Worm (Caenorhabditis elegans): ENCODE data around the gene fbxb-26.

ce11 chrII:1730103-1730502 is 47.8 kb downstream of the fbxb-26 start, which contains the start of gene ceh-81:
- TF ChIP-seq nhr-12 (tag; optimal IDR thresholded peaks at IDR 0.05), result no peak
- no peak for TF ChIP-seq snpc-4 (tag; optimal IDR thresholded peaks at IDR 0.05)
- no peak for TF ChIP-seq zip-8 (tag; optimal IDR thresholded peaks at IDR 0.05)
- no peak for TF ChIP-seq ztf-11 (tag; optimal IDR thresholded peaks at IDR 0.05)
- TF ChIP-seq elt-1 (tag; optimal IDR thresholded peaks at IDR 0.05; ENCODE audit: borderline replicate concordance, insufficient read depth), result no peak
- TF ChIP-seq nhr-28 (tag; optimal IDR thresholded peaks at IDR 0.05), result no peak
- no peak for TF ChIP-seq drap-1 (GFP tag; optimal IDR thresholded peaks at IDR 0.05)
- no peak for TF ChIP-seq mep-1 (tag; optimal IDR thresholded peaks at IDR 0.05)
- TF ChIP-seq unc-62 (GFP tag; optimal IDR thresholded peaks at IDR 0.05), result no peak
- TF ChIP-seq unc-39 (tag; optimal IDR thresholded peaks at IDR 0.05), result no peak
- no peak for TF ChIP-seq blmp-1 (tag; optimal IDR thresholded peaks at IDR 0.05)
- no peak for TF ChIP-seq nhr-76 (tag; optimal IDR thresholded peaks at IDR 0.05)

All from whole organism, mixed stage, embryonic.